Worm (Caenorhabditis elegans): Measurements from ENCODE around the gene Y52E8A.3.

Gene Y52E8A.3

ce11 chrII:4281743-4282142 is 25.0 kb downstream of the Y52E8A.3 start, which contains the start of gene C01F1.5:
Gene C01F1.5, minus strand, starts transcription at chrII:4281845.
- TF ChIP-seq lin-35 (GFP tag; optimal IDR thresholded peaks at IDR 0.05) (no peak), nhr-47 (tag; optimal IDR thresholded peaks at IDR 0.05) (no peak), unc-30 (tag; optimal IDR thresholded peaks at IDR 0.05) (no peak), nhr-12 (tag; optimal IDR thresholded peaks at IDR 0.05) (no peak), lin-15B (tag; optimal IDR thresholded peaks at IDR 0.05) (no peak), blmp-1 (tag; optimal IDR thresholded peaks at IDR 0.05) (peak; percentile 75), unc-130 (tag; optimal IDR thresholded peaks at IDR 0.05) (no peak), isw-1 (GFP tag; IDR thresholded peaks at IDR 0.05) (no peak)

DNA sequence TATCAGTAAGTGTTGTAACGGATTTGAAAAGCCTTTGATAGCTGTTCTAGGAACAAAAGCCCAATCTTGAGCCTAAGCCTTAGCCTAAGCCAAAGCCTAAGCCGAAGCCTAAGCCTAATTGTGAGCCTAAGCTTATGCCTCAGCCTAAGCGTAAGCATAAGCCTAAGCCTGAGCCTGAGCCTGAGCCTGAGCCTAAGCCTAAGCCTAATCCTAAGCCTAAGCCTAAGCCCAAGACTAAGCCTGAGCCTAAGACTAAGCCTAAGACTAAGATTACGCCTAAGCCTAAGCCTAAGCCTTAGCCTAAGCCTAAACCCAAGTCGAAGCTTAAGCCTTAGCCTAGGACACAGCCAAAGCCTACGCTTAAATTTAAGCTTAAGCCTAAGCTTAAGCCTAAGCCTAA is 29.1 kb downstream of the Y52E8A.3 start:
- TF ChIP-seq fkh-8 (tag; optimal IDR thresholded peaks at IDR 0.05) (no peak), pqm-1 (tag; optimal IDR thresholded peaks at IDR 0.05) (no peak), lin-13 (GFP tag; optimal IDR thresholded peaks at IDR 0.05) (no peak), lir-3 (tag; optimal IDR thresholded peaks at IDR 0.05; ENCODE audit: poor library complexity) (no peak), nhr-85 (tag) (no peak)

ce11 chrII:4276924-4277323 is 29.8 kb downstream of the Y52E8A.3 start:
- no peak for TF ChIP-seq ces-1 (GFP tag; optimal IDR thresholded peaks at IDR 0.05)
- no peak for TF ChIP-seq unc-98 (GFP tag; IDR thresholded peaks at IDR 0.05)
- no peak for TF ChIP-seq tbx-2 (tag; optimal IDR thresholded peaks at IDR 0.05)
- no peak for TF ChIP-seq ztf-11 (tag; optimal IDR thresholded peaks at IDR 0.05)
- no peak for TF ChIP-seq mab-9 (GFP tag; IDR thresholded peaks at IDR 0.05)
- no peak for TF ChIP-seq jun-1 (tag; optimal IDR thresholded peaks at IDR 0.05)
- no peak for TF ChIP-seq lin-13 (GFP tag; optimal IDR thresholded peaks at IDR 0.05)
- no peak for TF ChIP-seq snu-23 (GFP tag; optimal IDR thresholded peaks at IDR 0.05)
- TF ChIP-seq unc-62 (GFP tag; optimal IDR thresholded peaks at IDR 0.05) = no peak
- no peak for TF ChIP-seq ceh-82 (tag; optimal IDR thresholded peaks at IDR 0.05)
- no peak for TF ChIP-seq elt-2 (tag; optimal IDR thresholded peaks at IDR 0.05)
- no peak for TF ChIP-seq ama-1 (optimal IDR thresholded peaks at IDR 0.05)
- no peak for TF ChIP-seq ceh-8 (GFP tag; optimal IDR thresholded peaks at IDR 0.05)

DNA sequence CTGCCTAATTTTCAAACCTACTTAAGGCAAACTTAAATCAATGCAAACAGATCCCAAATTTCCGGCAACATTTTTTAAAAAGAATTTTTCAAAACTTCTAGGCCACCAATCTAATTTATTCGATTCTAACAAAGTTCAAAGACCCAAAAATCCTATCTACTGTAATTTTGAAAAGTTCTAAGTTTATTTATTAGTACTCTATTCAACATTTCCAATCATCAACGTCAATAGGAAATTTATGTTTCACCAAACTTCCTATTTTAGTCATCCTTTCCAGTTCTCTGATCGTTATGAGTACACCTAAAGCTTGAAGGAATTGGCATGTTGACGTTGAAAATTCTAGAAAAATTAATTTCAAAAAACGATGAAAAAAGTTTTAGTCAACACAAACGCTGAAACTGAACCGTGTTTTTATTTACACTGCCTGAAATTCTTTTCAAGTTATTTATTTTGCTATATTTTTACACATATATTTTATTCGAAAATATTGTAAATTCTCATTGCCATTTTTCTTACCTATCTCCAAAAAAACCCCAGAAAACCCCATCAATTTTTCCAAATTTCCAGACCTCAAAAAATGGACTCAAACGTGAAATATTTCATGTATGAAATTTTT is 31.0 kb downstream of the Y52E8A.3 start, which contains the start of gene npr-42:
Gene npr-42, plus strand, starts transcription at position 566 of the 616 bp plus-strand sequence.
- TF ChIP-seq nhr-12 (tag; optimal IDR thresholded peaks at IDR 0.05) (no peak), alr-1 (tag; optimal IDR thresholded peaks at IDR 0.05; ENCODE audit: borderline replicate concordance) (no peak), mdl-1 (tag; optimal IDR thresholded peaks at IDR 0.05) (no peak), ceh-88 (GFP tag; IDR thresholded peaks at IDR 0.05) (no peak), blmp-1 (tag; optimal IDR thresholded peaks at IDR 0.05) (no peak), ceh-82 (tag; optimal IDR thresholded peaks at IDR 0.05) (no peak), ztf-4 (tag; optimal IDR thresholded peaks at IDR 0.05) (no peak), sox-4 (tag; optimal IDR thresholded peaks at IDR 0.05) (no peak), pax-3 (tag; optimal IDR thresholded peaks at IDR 0.05) (no peak), snpc-4 (tag; optimal IDR thresholded peaks at IDR 0.05) (no peak), lin-35 (GFP tag; optimal IDR thresholded peaks at IDR 0.05) (no peak), nhr-11 (tag; optimal IDR thresholded peaks at IDR 0.05) (no peak), ztf-11 (tag; optimal IDR thresholded peaks at IDR 0.05) (no peak), ceh-8 (GFP tag; optimal IDR thresholded peaks at IDR 0.05) (no peak), sup-37 (GFP tag; optimal IDR thresholded peaks at IDR 0.05) (no peak), elt-2 (tag; optimal IDR thresholded peaks at IDR 0.05) (no peak), fos-1 (tag; optimal IDR thresholded peaks at IDR 0.05) (no peak)

- TF ChIP-seq egl-27 (tag; optimal IDR thresholded peaks at IDR 0.05) = no peak
- no peak for TF ChIP-seq alr-1 (tag; optimal IDR thresholded peaks at IDR 0.05; ENCODE audit: borderline replicate concordance)
- no peak for TF ChIP-seq ztf-11 (tag; optimal IDR thresholded peaks at IDR 0.05)
- no peak for TF ChIP-seq nhr-47 (tag; optimal IDR thresholded peaks at IDR 0.05)
- TF ChIP-seq elt-3 (tag; optimal IDR thresholded peaks at IDR 0.05) = no peak
- no peak for TF ChIP-seq grh-1 (GFP tag; IDR thresholded peaks at IDR 0.05)
- no peak for TF ChIP-seq lin-14 (GFP tag; optimal IDR thresholded peaks at IDR 0.05)
Measured at ce11 chrII:4267711-4268110, 39.1 kb downstream of the Y52E8A.3 start.

Measured in whole organism, L1 larva.